Fruit fly (Drosophila melanogaster): ENCODE measurements around the gene her.

DNA sequence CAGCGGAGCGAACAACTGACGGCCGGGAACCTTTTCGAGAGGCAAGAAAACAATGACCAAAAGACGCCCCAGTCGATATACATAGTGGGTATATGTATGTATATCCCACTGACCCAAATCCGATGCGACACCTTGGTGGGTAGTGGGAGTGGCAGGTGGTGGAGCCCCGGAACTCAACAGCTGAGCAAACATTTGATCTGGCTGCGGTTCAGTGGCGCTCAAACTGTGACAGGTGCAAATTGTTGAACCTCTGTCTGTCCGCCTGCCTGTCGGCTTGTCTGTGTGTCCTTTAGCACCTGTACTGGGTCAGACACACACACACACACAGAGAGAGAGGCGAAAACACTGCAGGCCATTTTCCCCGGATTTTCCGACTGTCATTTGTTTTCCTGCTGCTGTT lies 33.5 kb upstream of the her start:
- no peak for TF ChIP-seq Eip93F (GFP tag; optimal IDR thresholded peaks at IDR 0.05)
- TF ChIP-seq fd59A (GFP tag; optimal IDR thresholded peaks at IDR 0.05), result no peak
- TF ChIP-seq Eip75B (GFP tag; optimal IDR thresholded peaks at IDR 0.05), result no peak
- no peak for TF ChIP-seq lz (GFP tag; optimal IDR thresholded peaks at IDR 0.05)
- no peak for TF ChIP-seq dsx (GFP tag; optimal IDR thresholded peaks at IDR 0.05; ENCODE audit: poor library complexity, severe bottlenecking)
